Fruit fly (Drosophila melanogaster): ENCODE results near the gene Top1.

The Top1 gene

dm6 chrX:15333066-15333874, 14.0 kb downstream of the Top1 start, which contains the start of the genes CG9114 and HDAC6 (continued):
- TF ChIP-seq Sox15 (GFP tag; optimal IDR thresholded peaks at IDR 0.05), result no peak
- no peak for TF ChIP-seq CG3032 (tag; optimal IDR thresholded peaks at IDR 0.05)
- peak; percentile 3 to 9 for TF ChIP-seq ss (GFP tag; optimal IDR thresholded peaks at IDR 0.05)
- TF ChIP-seq CG9139 (GFP tag; optimal IDR thresholded peaks at IDR 0.05), result no peak
- peak; percentile 0 for TF ChIP-seq CG7368 (GFP tag; optimal IDR thresholded peaks at IDR 0.05)
- TF ChIP-seq Hr39 (GFP tag; optimal IDR thresholded peaks at IDR 0.05), result no peak
- TF ChIP-seq Hr4 (GFP tag; optimal IDR thresholded peaks at IDR 0.05), result no peak
- peak; percentile 15 for TF ChIP-seq esn (GFP tag; optimal IDR thresholded peaks at IDR 0.05)
- no peak for TF ChIP-seq CG31627 (GFP tag; optimal IDR thresholded peaks at IDR 0.05)
- TF ChIP-seq Sox102F (GFP tag; optimal IDR thresholded peaks at IDR 0.05), result no peak
- TF ChIP-seq lz (GFP tag; optimal IDR thresholded peaks at IDR 0.05), result peak; percentile 10
- no peak for TF ChIP-seq CG8119 (GFP tag; IDR thresholded peaks at IDR 0.05)
- no peak for TF ChIP-seq Blimp-1 (GFP tag; optimal IDR thresholded peaks at IDR 0.05)
- TF ChIP-seq net (GFP tag; optimal IDR thresholded peaks at IDR 0.05), result peak; percentile 19
- TF ChIP-seq dsx (GFP tag; optimal IDR thresholded peaks at IDR 0.05; ENCODE audit: poor library complexity, severe bottlenecking), result peak; percentile 51
- TF ChIP-seq cyc (GFP tag; optimal IDR thresholded peaks at IDR 0.05), result no peak
- TF ChIP-seq fkh (GFP tag; optimal IDR thresholded peaks at IDR 0.05), result peak; percentile 68
- TF ChIP-seq Smox (GFP tag; optimal IDR thresholded peaks at IDR 0.05), result no peak
- no peak for TF ChIP-seq CG16779 (tag; optimal IDR thresholded peaks at IDR 0.05)
- no peak for TF ChIP-seq CG10669 (GFP tag; optimal IDR thresholded peaks at IDR 0.05)
- TF ChIP-seq pdm3 (GFP tag; optimal IDR thresholded peaks at IDR 0.05), result no peak
- peak; percentile 12 for TF ChIP-seq CG6792 (GFP tag; optimal IDR thresholded peaks at IDR 0.05)
- TF ChIP-seq CG32006 (GFP tag; optimal IDR thresholded peaks at IDR 0.05), result no peak
- peak; percentile 3 for TF ChIP-seq CG34406 (GFP tag; optimal IDR thresholded peaks at IDR 0.05)
- TF ChIP-seq spab (GFP tag; optimal IDR thresholded peaks at IDR 0.05), result no peak
- TF ChIP-seq CG1621 (tag; optimal IDR thresholded peaks at IDR 0.05), result no peak
- peak; percentile 38; the same call in 1 of the 3 replicates for TF ChIP-seq eg (GFP tag; IDR thresholded peaks at IDR 0.05)
- TF ChIP-seq CG6276 (GFP tag; optimal IDR thresholded peaks at IDR 0.05), result no peak
- TF ChIP-seq Gug (GFP tag; IDR thresholded peaks at IDR 0.05), result 0 out of 2 replicates have a peak, but pooled peaks have one; percentile 13
- no peak for TF ChIP-seq acj6 (GFP tag; optimal IDR thresholded peaks at IDR 0.05)
- no peak for TF ChIP-seq CG8632 (GFP tag; optimal IDR thresholded peaks at IDR 0.05)
- TF ChIP-seq CG11294 (GFP tag; IDR thresholded peaks at IDR 0.05), result no peak
- no peak for TF ChIP-seq Ets96B (tag; optimal IDR thresholded peaks at IDR 0.05)
- no peak for TF ChIP-seq Eip93F (GFP tag; optimal IDR thresholded peaks at IDR 0.05)
- peak; percentile 59 for TF ChIP-seq Eip78C (GFP tag)

- peak; percentile 94 for TF ChIP-seq svp (GFP tag)
- no peak for TF ChIP-seq cyc (GFP tag; optimal IDR thresholded peaks at IDR 0.05)
- peak; percentile 36 for TF ChIP-seq Eip78C (GFP tag)
Measured at dm6 chrX:15334999-15335398, 15.7 kb downstream of the Top1 start.

- TF ChIP-seq Ets21C (GFP tag; optimal IDR thresholded peaks at IDR 0.05) (peak; percentile 19), esn (GFP tag; optimal IDR thresholded peaks at IDR 0.05) (peak; percentile 41), achi (GFP tag; optimal IDR thresholded peaks at IDR 0.05) (no peak), CG7368 (GFP tag; optimal IDR thresholded peaks at IDR 0.05) (no peak), lz (GFP tag; optimal IDR thresholded peaks at IDR 0.05) (peak; percentile 38), Smox (GFP tag; optimal IDR thresholded peaks at IDR 0.05) (peak; percentile 22), Sox102F (GFP tag; optimal IDR thresholded peaks at IDR 0.05) (no peak), Sox14 (GFP tag; optimal IDR thresholded peaks at IDR 0.05) (peak; percentile 4), CG4318 (GFP tag; optimal IDR thresholded peaks at IDR 0.05) (no peak), CG11902 (GFP tag; optimal IDR thresholded peaks at IDR 0.05) (no peak), CG31627 (GFP tag; optimal IDR thresholded peaks at IDR 0.05) (peak; percentile 20), eg (GFP tag; IDR thresholded peaks at IDR 0.05) (no peak), Eip78C (GFP tag) (peak; percentile 62), fd85E (GFP tag; optimal IDR thresholded peaks at IDR 0.05) (no peak), CG6792 (GFP tag; optimal IDR thresholded peaks at IDR 0.05) (peak; percentile 1), dsx (GFP tag; optimal IDR thresholded peaks at IDR 0.05; ENCODE audit: poor library complexity, severe bottlenecking) (no peak), svp (GFP tag) (peak; percentile 98), CG1621 (tag; optimal IDR thresholded peaks at IDR 0.05) (no peak), net (GFP tag; optimal IDR thresholded peaks at IDR 0.05) (no peak), dac (GFP tag; optimal IDR thresholded peaks at IDR 0.05) (no peak), fd59A (GFP tag; optimal IDR thresholded peaks at IDR 0.05) (no peak), Hr39 (GFP tag; optimal IDR thresholded peaks at IDR 0.05) (peak; percentile 37), vri (GFP tag; optimal IDR thresholded peaks at IDR 0.05) (peak; percentile 79)
Measured at dm6 chrX:15335845-15336453, 16.7 kb downstream of the Top1 start.

Measured in whole organism, prepupa.